Worm (Caenorhabditis elegans): ENCODE data around the gene ckb-3.

- no peak for TF ChIP-seq T22C8.4 (GFP tag; IDR thresholded peaks at IDR 0.05)
- no peak for TF ChIP-seq ztf-29 (GFP tag; IDR thresholded peaks at IDR 0.05)
- peak; percentile 11 for TF ChIP-seq cog-1 (tag; optimal IDR thresholded peaks at IDR 0.05)
- no peak for TF ChIP-seq med-1 (GFP tag; optimal IDR thresholded peaks at IDR 0.05; ENCODE audit: insufficient read depth)
- no peak for TF ChIP-seq ref-1 (GFP tag; conservative IDR thresholded peaks at IDR 0.05)
- TF ChIP-seq flt-1 (GFP tag; IDR thresholded peaks at IDR 0.05) = no peak
- no peak; the same call in 1 of the 2 replicates for TF ChIP-seq tab-1 (GFP tag; IDR thresholded peaks at IDR 0.05)
- TF ChIP-seq ztf-23 (GFP tag; IDR thresholded peaks at IDR 0.05) = no peak
- TF ChIP-seq klf-2 (GFP tag; conservative IDR thresholded peaks at IDR 0.05) = no peak
Measured at ce11 chrIII:4380835-4381234, 10.2 kb downstream of the ckb-3 start.
